Worm (Caenorhabditis elegans) whole organism, L2 larva: ENCODE measurements around the gene fipr-6.

Source experiments
- C34F6.9 ChIP-seq: fragments of 150-350 bp; optimal IDR thresholded peaks from 2 replicates; lab custom pipeline; 2014; ENCODE audit warnings: missing biosample characterization, missing genetic modification characterization
- F13H6.1 ChIP-seq: sonication (generic microtip); optimal IDR thresholded peaks from 2 replicates; lab custom pipeline; 2016; ENCODE audit warnings: missing genetic modification characterization, missing compliant biosample characterization
- R02D3.7 ChIP-seq: fragments of 150-350 bp; optimal IDR thresholded peaks from 2 replicates; lab custom pipeline; 2014; ENCODE audit warnings: missing biosample characterization, missing genetic modification characterization
- alr-1 ChIP-seq: fragments of 150-350 bp; optimal IDR thresholded peaks from 2 replicates; lab custom pipeline; 2014; ENCODE audit warnings: missing biosample characterization, missing genetic modification characterization
- aly-2 ChIP-seq: fragments of 150-350 bp; optimal IDR thresholded peaks from 2 replicates; lab custom pipeline; 2014; ENCODE audit warnings: missing biosample characterization, missing genetic modification characterization
- ama-1 ChIP-seq: fragments of 150-350 bp; optimal IDR thresholded peaks from 2 replicates; lab custom pipeline; 2018; ENCODE audit warnings: inconsistent platforms
- blmp-1 ChIP-seq: sonication (generic microtip); optimal IDR thresholded peaks from 2 replicates; lab custom pipeline; 2017; ENCODE audit warnings: missing genetic modification characterization, mild to moderate bottlenecking, missing compliant biosample characterization, antibody characterized with exemption, moderate library complexity; ENCODE audit not compliant: insufficient read depth
- ceh-16 ChIP-seq: fragments of 150-350 bp; optimal IDR thresholded peaks from 2 replicates; lab custom pipeline; 2014; ENCODE audit warnings: missing biosample characterization, missing genetic modification characterization
- egl-27 ChIP-seq: sonication (generic microtip); optimal IDR thresholded peaks from 3 replicates; lab custom pipeline; 2017; ENCODE audit warnings: missing biosample characterization, missing genetic modification reagents, missing genetic modification characterization
- elt-1 ChIP-seq: fragments of 150-350 bp; optimal IDR thresholded peaks from 2 replicates; lab custom pipeline; 2014; ENCODE audit warnings: missing biosample characterization, missing genetic modification characterization
- elt-3 ChIP-seq: sonication (generic microtip); optimal IDR thresholded peaks from 2 replicates; lab custom pipeline; 2017; ENCODE audit warnings: missing biosample characterization, missing genetic modification characterization
- fos-1 ChIP-seq: fragments of 150-350 bp; optimal IDR thresholded peaks from 2 replicates; lab custom pipeline; 2014; ENCODE audit warnings: missing biosample characterization, missing genetic modification characterization
- gmeb-1 ChIP-seq: fragments of 150-350 bp; optimal IDR thresholded peaks from 2 replicates; lab custom pipeline; 2014; ENCODE audit warnings: missing biosample characterization, missing genetic modification characterization
- lsy-2 ChIP-seq, 2 experiments: fragments of 150-350 bp in 1 of 2; sonication (generic microtip) in 1 of 2; optimal IDR thresholded peaks; 2 replicates each; lab custom pipeline; 2014 to 2017; ENCODE audit warnings: missing biosample characterization in 2 of 2, missing genetic modification characterization in 2 of 2
- mab-5 ChIP-seq: fragments of 150-350 bp; optimal IDR thresholded peaks from 2 replicates; lab custom pipeline; 2014; ENCODE audit warnings: missing biosample characterization, missing genetic modification characterization
- mbf-1 ChIP-seq: sonication (generic microtip); optimal IDR thresholded peaks from 2 replicates; lab custom pipeline; 2017; ENCODE audit warnings: missing biosample characterization, missing genetic modification characterization
- mdl-1 ChIP-seq, 2 experiments: fragments of 150-350 bp in 1 of 2; sonication (generic microtip) in 1 of 2; optimal IDR thresholded peaks; 2 replicates each; lab custom pipeline; 2017; ENCODE audit warnings: missing biosample characterization in 2 of 2, missing genetic modification characterization in 2 of 2
- nhr-10 ChIP-seq: sonication (generic microtip); optimal IDR thresholded peaks from 2 replicates; lab custom pipeline; 2017; ENCODE audit warnings: missing biosample characterization, missing genetic modification characterization
- nhr-11 ChIP-seq: fragments of 150-350 bp; optimal IDR thresholded peaks from 2 replicates; lab custom pipeline; 2014; ENCODE audit warnings: missing biosample characterization, missing genetic modification characterization
- nhr-129 ChIP-seq: fragments of 150-350 bp; optimal IDR thresholded peaks from 2 replicates; lab custom pipeline; 2014; ENCODE audit warnings: missing biosample characterization, missing genetic modification characterization
- nhr-21 ChIP-seq: fragments of 150-350 bp; optimal IDR thresholded peaks from 2 replicates; lab custom pipeline; 2014; ENCODE audit warnings: missing biosample characterization, missing genetic modification characterization
- nhr-23 ChIP-seq: fragments of 150-350 bp; optimal IDR thresholded peaks from 2 replicates; lab custom pipeline; 2014; ENCODE audit warnings: missing biosample characterization, missing genetic modification reagents, missing genetic modification characterization
- nhr-25 ChIP-seq: fragments of 150-350 bp; sonication (generic microtip); optimal IDR thresholded peaks from 3 replicates; lab custom pipeline; 2014; ENCODE audit warnings: missing biosample characterization, missing genetic modification characterization
- nhr-6 ChIP-seq: fragments of 150-350 bp; optimal IDR thresholded peaks from 2 replicates; lab custom pipeline; 2014; ENCODE audit warnings: missing biosample characterization, missing genetic modification characterization
- nhr-77 ChIP-seq: fragments of 150-350 bp; optimal IDR thresholded peaks from 2 replicates; lab custom pipeline; 2014; ENCODE audit warnings: missing biosample characterization, missing genetic modification characterization
- peb-1 ChIP-seq: fragments of 150-350 bp; optimal IDR thresholded peaks from 2 replicates; lab custom pipeline; 2014; ENCODE audit warnings: missing biosample characterization, missing genetic modification characterization
- sem-4 ChIP-seq: fragments of 150-350 bp; optimal IDR thresholded peaks from 2 replicates; lab custom pipeline; 2014; ENCODE audit warnings: missing biosample characterization, missing genetic modification reagents, missing genetic modification characterization
- sma-3 ChIP-seq: sonication (generic microtip); optimal IDR thresholded peaks from 2 replicates; lab custom pipeline; 2016; ENCODE audit warnings: missing genetic modification reagents, missing genetic modification characterization, missing compliant biosample characterization
- sma-9 ChIP-seq, 2 experiments: fragments of 150-350 bp in 1 of 2; sonication (generic microtip) in 1 of 2; optimal IDR thresholded peaks; 2 replicates each; lab custom pipeline; 2014 to 2016; ENCODE audit warnings: missing genetic modification characterization in 2 of 2, mild to moderate bottlenecking in 1 of 2, missing biosample characterization in 1 of 2, missing compliant biosample characterization in 1 of 2, missing genetic modification reagents in 1 of 2, moderate library complexity in 1 of 2
- snpc-4 ChIP-seq: fragments of 150-350 bp; optimal IDR thresholded peaks from 2 replicates; lab custom pipeline; 2014; ENCODE audit warnings: missing biosample characterization, missing genetic modification characterization
- unc-39 ChIP-seq: fragments of 150-350 bp; optimal IDR thresholded peaks from 2 replicates; lab custom pipeline; 2014; ENCODE audit warnings: missing biosample characterization, missing genetic modification characterization
- unc-55 ChIP-seq: fragments of 150-350 bp; sonication (generic microtip); optimal IDR thresholded peaks from 3 replicates; lab custom pipeline; 2014; ENCODE audit warnings: missing biosample characterization, missing genetic modification reagents, missing genetic modification characterization
- unc-62 ChIP-seq: fragments of 150-350 bp; optimal IDR thresholded peaks from 2 replicates; lab custom pipeline; 2014; ENCODE audit warnings: missing biosample characterization, missing genetic modification reagents, missing genetic modification characterization
- ztf-1 ChIP-seq: fragments of 200-800 bp; sonication (Bioruptor generic); conservative IDR thresholded peaks from 2 replicates; pipeline ENCODE4 v1.3.6; 2022; ENCODE audit warnings: missing genetic modification characterization, missing compliant biosample characterization
- ztf-11 ChIP-seq: sonication (generic microtip); optimal IDR thresholded peaks from 2 replicates; lab custom pipeline; 2017; ENCODE audit warnings: missing biosample characterization, missing genetic modification characterization

fipr-6 gene

DNA sequence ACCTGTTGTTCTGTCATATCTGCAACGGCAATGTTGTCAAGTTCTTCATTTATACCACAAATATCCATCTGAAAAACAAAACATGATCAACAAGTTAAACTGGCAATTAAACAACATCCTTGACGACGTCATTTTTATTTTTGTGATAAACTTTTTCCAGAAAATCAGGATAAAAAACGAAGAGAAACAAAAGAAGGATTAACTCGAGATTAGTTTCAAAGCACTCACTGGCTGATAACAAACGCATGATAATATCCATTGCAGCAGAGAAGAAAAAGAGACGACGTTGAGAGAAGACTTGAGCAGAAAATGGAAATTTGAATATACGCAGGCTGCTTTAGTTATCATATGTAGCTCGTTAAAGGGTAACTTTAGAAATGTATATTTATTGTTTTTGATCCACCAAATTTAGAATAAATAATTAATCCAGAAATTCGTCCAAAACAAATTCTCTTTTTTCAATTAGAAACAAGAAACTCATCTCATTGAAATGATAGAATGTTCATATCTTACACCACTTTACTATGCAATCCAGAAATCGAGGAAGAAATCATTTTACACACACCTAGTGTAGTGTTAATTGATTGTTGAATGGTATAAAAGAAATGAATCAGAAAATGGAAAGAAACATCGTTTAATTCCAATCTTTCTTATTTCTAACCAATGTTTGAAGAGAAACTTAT is 10.2 kb downstream of the fipr-6 start, which contains the start of the genes C12D8.21 and col-148:
Gene C12D8.21 (minus strand): TSS at position 68 of the 683 bp plus-strand sequence.
Gene col-148 (plus strand): TSS at position 633 of the 683 bp plus-strand sequence.
- TF ChIP-seq ztf-11 (tag; lab: Kevin White, UChicago) (no peak), ama-1 (lab: Kevin White, UChicago) (no peak), peb-1 (tag; lab: Kevin White, UChicago) (no peak), F13H6.1 (tag; lab: Kevin White, UChicago) (no peak), nhr-77 (tag; lab: Kevin White, UChicago) (no peak), sma-9 (GFP tag; optimal IDR thresholded peaks at IDR 0.05; lab: Kevin White, UChicago) (no peak), sma-9 (tag; optimal IDR thresholded peaks at IDR 0.05; lab: Kevin White, UChicago) (no peak), snpc-4 (no peak), gmeb-1 (tag; lab: Kevin White, UChicago) (no peak), elt-3 (tag; lab: Kevin White, UChicago) (no peak), unc-62 (no peak), sma-3 (GFP tag; lab: Kevin White, UChicago) (no peak), C34F6.9 (tag; lab: Kevin White, UChicago) (no peak), aly-2 (no peak), ztf-1 (GFP tag; lab: Robert Waterston, UW) (no peak), lsy-2 (tag; optimal IDR thresholded peaks at IDR 0.05; lab: Kevin White, UChicago) (no peak), nhr-129 (tag; lab: Kevin White, UChicago) (no peak), nhr-6 (tag; lab: Kevin White, UChicago) (no peak), mab-5 (tag; lab: Kevin White, UChicago) (no peak), alr-1 (no peak)

ce11 chrV:10243105-10243504 is 12.1 kb downstream of the fipr-6 start, which contains the start of gene C12D8.9:
Gene C12D8.9, minus strand, starts transcription at chrV:10243205.
- no peak for TF ChIP-seq nhr-11 (tag; lab: Kevin White, UChicago)
- TF ChIP-seq nhr-25 (tag; lab: Kevin White, UChicago), result no peak
- no peak for TF ChIP-seq C34F6.9 (tag; lab: Kevin White, UChicago)
- no peak for TF ChIP-seq nhr-10 (tag; lab: Kevin White, UChicago)
- no peak for TF ChIP-seq nhr-21
- TF ChIP-seq ceh-16 (tag; lab: Kevin White, UChicago), result no peak
- TF ChIP-seq peb-1 (tag; lab: Kevin White, UChicago), result no peak
- TF ChIP-seq unc-55 (GFP tag; lab: Kevin White, UChicago), result no peak
- no peak for TF ChIP-seq ztf-11 (tag; lab: Kevin White, UChicago)
- TF ChIP-seq sma-3 (GFP tag; lab: Kevin White, UChicago), result no peak
- TF ChIP-seq R02D3.7 (tag; lab: Kevin White, UChicago), result no peak
- no peak for TF ChIP-seq nhr-129 (tag; lab: Kevin White, UChicago)
- TF ChIP-seq nhr-77 (tag; lab: Kevin White, UChicago), result no peak
- TF ChIP-seq sem-4 (tag; lab: Kevin White, UChicago), result no peak
- TF ChIP-seq egl-27 (tag; lab: Kevin White, UChicago), result no peak
- TF ChIP-seq unc-39 (tag; lab: Kevin White, UChicago), result no peak
- TF ChIP-seq mbf-1 (tag; lab: Kevin White, UChicago), result no peak
- TF ChIP-seq elt-1 (tag; lab: Kevin White, UChicago), result no peak
- TF ChIP-seq aly-2, result no peak
- TF ChIP-seq nhr-23 (tag; lab: Kevin White, UChicago), result no peak
- TF ChIP-seq, all 48 proteins: peak for 0

DNA sequence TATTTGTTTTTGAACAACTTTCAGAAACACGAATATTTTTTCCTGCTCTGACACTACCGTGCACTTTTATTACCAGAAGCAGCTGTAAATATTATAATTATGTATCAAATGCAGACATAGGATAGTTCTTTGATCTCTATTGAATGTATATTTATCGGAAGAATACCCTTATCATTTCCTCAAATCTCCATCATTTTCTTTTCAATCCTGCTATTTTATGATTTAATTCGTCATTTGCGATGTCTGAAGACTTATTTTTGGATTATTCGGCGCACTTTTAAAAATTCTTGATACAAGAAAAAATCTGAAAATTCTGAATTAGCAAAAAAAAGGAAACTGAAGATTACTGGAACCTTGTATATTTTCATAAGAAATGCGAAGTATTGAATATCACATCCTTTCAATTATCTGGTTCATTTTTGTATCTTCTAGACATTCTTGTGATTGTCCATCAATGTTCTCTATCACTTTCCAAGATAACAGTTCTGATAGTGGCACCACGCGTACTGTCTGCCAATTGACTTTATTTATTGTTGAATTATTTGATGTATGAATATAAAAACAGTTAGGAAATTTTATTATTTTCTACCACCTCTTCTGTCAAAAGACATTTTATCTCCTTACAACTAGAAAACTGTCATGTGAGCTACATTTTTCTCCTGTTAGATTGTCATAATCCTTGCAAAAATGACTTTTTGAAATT is 13.1 kb downstream of the fipr-6 start:
- TF ChIP-seq mdl-1 (tag; optimal IDR thresholded peaks at IDR 0.05; lab: Kevin White, UChicago) (no peak), nhr-10 (tag; lab: Kevin White, UChicago) (no peak), sma-9 (GFP tag; optimal IDR thresholded peaks at IDR 0.05; lab: Kevin White, UChicago) (peak; percentile 41), sma-9 (tag; optimal IDR thresholded peaks at IDR 0.05; lab: Kevin White, UChicago) (no peak), sem-4 (tag; lab: Kevin White, UChicago) (no peak), fos-1 (peak; percentile 46), lsy-2 (tag; optimal IDR thresholded peaks at IDR 0.05; lab: Kevin White, UChicago) (no peak), blmp-1 (tag; lab: Kevin White, UChicago) (no peak)
- TF ChIP-seq, all 48 proteins: peak for 2
